Fruit fly (Drosophila melanogaster) whole organism: ENCODE data around the gene Hez.

ENCODE experiments used
- CG8478 ChIP-seq: fragments of >200 bp; optimal IDR thresholded peaks from 2 replicates; lab custom pipeline; 2018; ENCODE audit warnings: inconsistent platforms
- Dll ChIP-seq: fragments of >200 bp; optimal IDR thresholded peaks from 2 replicates; lab custom pipeline; 2017
- EcR ChIP-seq, 2 experiments: fragments of >200 bp; optimal IDR thresholded peaks; 2 replicates each; lab custom pipeline; 2017; ENCODE audit warnings: missing biosample characterization in 2 of 2, missing genetic modification characterization in 2 of 2, missing genetic modification reagents in 2 of 2
- pan ChIP-seq: fragments of >200 bp; optimal IDR thresholded peaks from 2 replicates; lab custom pipeline; 2017
- psq ChIP-seq: fragments of >200 bp; optimal IDR thresholded peaks from 2 replicates; lab custom pipeline; 2017
- usp ChIP-seq: fragments of >200 bp; optimal IDR thresholded peaks from 2 replicates; lab custom pipeline; 2017; ENCODE audit warnings: missing biosample characterization, missing genetic modification characterization, mixed read lengths

Gene Hez

DNA sequence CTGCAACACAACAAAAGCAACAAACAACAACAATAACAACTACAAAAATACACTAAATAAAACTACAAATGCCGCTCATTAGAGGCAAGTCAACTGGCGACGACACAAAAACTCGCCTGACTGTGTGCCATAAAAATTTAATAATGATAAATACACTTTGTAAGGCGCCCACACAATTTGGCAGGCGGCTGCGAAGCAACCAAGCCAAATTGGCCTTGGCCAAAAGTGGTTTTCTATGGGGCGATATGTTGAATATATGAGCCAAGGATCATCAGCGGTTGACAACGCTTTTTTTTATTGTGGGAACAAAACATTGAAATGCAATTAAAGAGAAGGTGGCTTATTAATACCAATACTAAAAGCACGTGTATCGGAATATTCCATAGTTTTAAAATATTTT lies 44.4 kb downstream of the Hez start:
- TF ChIP-seq CG8478 = no peak
- TF ChIP-seq EcR (GFP tag; optimal IDR thresholded peaks at IDR 0.05; lab: Kevin White, UChicago) = no peak
- TF ChIP-seq psq (lab: Kevin White, UChicago) = no peak
- TF ChIP-seq Dll = no peak
- TF ChIP-seq usp (GFP tag; lab: Kevin White, UChicago) = no peak
- TF ChIP-seq pan (lab: Kevin White, UChicago) = no peak

DNA sequence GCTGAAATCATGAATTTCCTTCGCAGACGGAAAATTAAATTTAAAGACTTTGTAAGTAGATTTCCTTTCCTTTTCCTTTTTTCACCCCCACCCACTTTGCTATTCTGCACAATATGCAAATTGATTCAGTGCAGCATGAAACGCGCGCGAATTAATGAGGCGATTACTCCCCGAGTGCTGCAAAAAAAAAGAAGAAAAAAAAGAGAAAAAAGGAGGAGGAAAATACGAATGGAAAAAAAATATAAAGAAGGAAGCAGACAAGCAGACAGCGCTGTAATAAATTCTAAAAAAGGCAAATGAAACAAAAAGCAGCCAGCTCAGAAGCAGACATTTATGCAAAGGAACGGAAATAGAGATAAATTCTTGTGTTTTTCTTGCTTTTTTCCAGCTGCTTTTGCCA lies 45.8 kb downstream of the Hez start:
- TF ChIP-seq Dll (no peak), psq (lab: Kevin White, UChicago) (no peak), pan (lab: Kevin White, UChicago) (no peak), CG8478 (no peak), EcR (GFP tag; optimal IDR thresholded peaks at IDR 0.05; lab: Kevin White, UChicago) (no peak), usp (GFP tag; lab: Kevin White, UChicago) (no peak)

DNA sequence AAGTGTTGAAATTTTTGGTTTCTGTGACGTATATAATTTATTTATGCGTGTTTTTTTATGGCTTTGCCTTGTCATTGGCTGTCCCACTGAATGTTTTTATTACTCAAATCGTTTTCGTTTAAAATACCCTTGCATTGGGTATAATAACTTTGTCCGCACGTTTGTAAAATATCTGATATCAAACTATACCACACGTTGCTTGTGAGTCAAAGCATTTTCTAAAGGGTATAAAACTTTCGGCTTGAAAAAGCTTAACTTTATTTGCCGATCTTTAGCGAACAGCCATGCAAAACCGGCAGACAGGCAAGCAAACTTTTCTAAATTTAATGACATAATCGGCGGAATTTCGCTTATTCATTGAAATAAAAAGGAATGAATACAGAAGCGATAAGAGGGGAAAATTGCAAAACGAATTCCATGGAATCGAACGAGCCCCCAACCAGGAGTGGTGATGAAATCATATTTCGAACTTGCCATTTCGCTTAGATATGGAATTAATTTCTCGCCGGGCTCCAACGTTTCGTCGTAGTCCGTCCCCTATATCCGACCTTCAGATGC lies 47.0 kb downstream of the Hez start:
- TF ChIP-seq CG8478 (no peak), psq (lab: Kevin White, UChicago) (no peak), usp (GFP tag; lab: Kevin White, UChicago) (no peak), Dll (no peak)

DNA sequence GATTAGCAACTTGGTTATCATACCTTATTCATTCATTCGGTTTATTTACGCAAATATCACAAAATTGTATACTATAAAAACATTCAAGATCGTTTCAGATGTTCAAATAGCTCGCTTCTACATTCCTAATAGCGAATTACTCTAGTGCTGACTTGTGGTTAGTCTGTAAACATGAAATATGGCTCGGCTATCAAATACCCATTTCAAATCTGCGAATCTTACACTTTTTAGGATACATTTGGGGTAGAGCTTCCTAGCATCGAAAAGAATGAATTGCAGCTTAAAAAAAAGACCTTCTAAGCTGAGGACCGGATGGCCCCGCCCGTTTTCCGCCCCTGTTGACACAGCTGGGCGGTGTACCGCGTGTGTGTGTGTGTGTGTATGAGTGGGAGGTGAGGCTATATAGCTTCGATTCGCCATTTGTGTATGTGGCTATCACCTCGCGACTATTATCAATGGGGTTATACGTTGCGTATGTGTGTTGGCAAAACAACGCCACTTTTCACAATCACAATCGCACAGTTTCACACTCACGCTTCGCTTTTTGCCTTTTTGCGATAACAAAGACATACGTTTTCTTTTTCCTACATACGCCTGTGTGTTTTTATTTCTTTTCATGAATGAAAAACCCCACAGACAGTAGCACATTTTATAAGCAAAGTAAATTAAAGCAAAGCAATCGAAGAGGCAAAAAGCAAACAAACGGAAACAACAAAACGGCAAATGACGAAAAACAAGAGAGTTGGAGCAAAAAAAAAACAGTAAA lies 47.8 kb downstream of the Hez start:
- TF ChIP-seq Dll (no peak), pan (lab: Kevin White, UChicago) (no peak), CG8478 (no peak), EcR (GFP tag; optimal IDR thresholded peaks at IDR 0.05; lab: Kevin White, UChicago) (no peak), psq (lab: Kevin White, UChicago) (no peak), usp (GFP tag; lab: Kevin White, UChicago) (no peak)

DNA sequence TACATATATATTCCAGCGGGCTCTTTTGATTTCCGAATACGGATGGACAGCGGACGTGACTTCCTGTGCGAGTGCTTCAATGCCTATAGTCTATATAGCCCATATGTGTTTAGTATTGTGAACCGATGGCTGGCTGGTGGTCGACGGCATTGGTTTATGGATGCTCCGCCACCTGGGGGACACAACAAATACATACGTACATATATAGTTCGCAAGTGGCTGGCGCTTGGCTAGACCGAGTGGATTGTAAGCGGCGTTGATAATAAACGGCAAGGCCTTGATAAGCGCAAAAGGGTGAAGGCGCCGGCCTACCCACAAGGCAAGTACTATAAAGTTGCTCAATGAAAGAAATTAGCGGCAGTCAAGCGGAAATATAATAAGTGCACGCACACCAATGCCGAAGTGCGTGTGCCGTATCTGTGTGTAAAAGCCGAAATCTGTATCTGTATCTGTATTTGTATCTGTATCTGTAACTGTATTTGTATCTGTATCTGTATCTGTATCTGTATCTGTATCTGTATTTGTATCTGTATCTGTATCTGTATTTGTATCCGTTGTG lies 48.5 kb downstream of the Hez start:
- TF ChIP-seq usp (GFP tag; lab: Kevin White, UChicago) (no peak), psq (lab: Kevin White, UChicago) (no peak), EcR (GFP tag; optimal IDR thresholded peaks at IDR 0.05; lab: Kevin White, UChicago) (no peak), CG8478 (no peak), Dll (no peak), pan (lab: Kevin White, UChicago) (no peak)
